Worm (Caenorhabditis elegans) whole organism, midembryonic: Measurements from ENCODE around the gene F53F4.11.

Source experiments
- cog-1 ChIP-seq: sonication (generic microtip); optimal IDR thresholded peaks from 2 replicates; lab custom pipeline; 2016; ENCODE audit warnings: missing genetic modification characterization, missing compliant biosample characterization
- flt-1 ChIP-seq: fragments of 200-800 bp; sonication (Bioruptor generic); IDR thresholded peaks from 2 replicates; pipeline ENCODE4 v1.3.6; 2022; ENCODE audit warnings: missing genetic modification characterization, missing compliant biosample characterization
- klf-2 ChIP-seq: fragments of 200-800 bp; sonication (Bioruptor generic); conservative IDR thresholded peaks from 2 replicates; pipeline ENCODE4 v1.3.6; 2022; ENCODE audit warnings: missing genetic modification reagents, missing genetic modification characterization, missing compliant biosample characterization
- med-1 ChIP-seq: sonication (generic microtip); optimal IDR thresholded peaks from 2 replicates; lab custom pipeline; 2017; ENCODE audit warnings: missing genetic modification characterization, mild to moderate bottlenecking, missing compliant biosample characterization, antibody characterized with exemption, missing genetic modification reagents; ENCODE audit not compliant: insufficient read depth
- ref-1 ChIP-seq: fragments of 200-800 bp; sonication (Bioruptor generic); conservative IDR thresholded peaks from 2 replicates; pipeline ENCODE4 v1.3.6; 2022; ENCODE audit warnings: missing genetic modification reagents, missing genetic modification characterization, missing compliant biosample characterization
- ztf-23 ChIP-seq: fragments of 200-800 bp; sonication (Bioruptor generic); IDR thresholded peaks from 2 replicates; pipeline ENCODE4 v1.3.6; 2022; ENCODE audit warnings: missing genetic modification reagents, missing genetic modification characterization, missing compliant biosample characterization
- ztf-29 ChIP-seq: fragments of 200-800 bp; sonication (Bioruptor generic); IDR thresholded peaks from 2 replicates; pipeline ENCODE4 v1.3.6; 2022; ENCODE audit warnings: missing genetic modification reagents, missing genetic modification characterization, missing compliant biosample characterization

DNA sequence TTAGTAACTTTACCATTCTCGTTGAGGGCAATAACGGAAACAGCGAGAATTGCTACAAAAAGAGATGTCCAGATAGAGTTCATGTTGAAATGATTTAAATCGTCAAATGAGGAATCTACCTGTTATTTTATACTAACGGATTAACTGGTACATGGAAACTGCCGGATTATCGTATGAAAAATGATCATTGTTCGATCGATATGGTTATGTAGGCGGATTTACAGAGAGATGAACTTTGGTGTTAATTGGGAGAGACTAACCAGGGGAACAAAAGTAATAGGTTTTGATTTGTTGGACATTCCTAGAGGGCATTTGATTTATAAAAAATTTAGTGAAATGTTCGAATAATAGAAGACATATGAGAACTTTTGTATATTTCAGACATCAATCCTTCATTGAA is 12.5 kb downstream of the F53F4.11 start, which contains the start of gene spig-9:
- no peak for TF ChIP-seq flt-1 (GFP tag; lab: Robert Waterston, UW)
- TF ChIP-seq ztf-29 (GFP tag; lab: Robert Waterston, UW): no peak
- no peak for TF ChIP-seq med-1 (GFP tag; lab: Kevin White, UChicago)
- no peak for TF ChIP-seq cog-1 (tag; lab: Kevin White, UChicago)
- TF ChIP-seq klf-2 (GFP tag; lab: Robert Waterston, UW): no peak
- TF ChIP-seq ztf-23: no peak
- no peak for TF ChIP-seq ref-1 (GFP tag; lab: Robert Waterston, UW)
